Worm (Caenorhabditis elegans): ENCODE results near the gene F52H3.11.
"Not testable (repeated sequence)": the region's sequence is repeated elsewhere in the genome, so short reads cannot be mapped to it uniquely, and the experiment has no call there.

F52H3.11 gene

ce11 chrII:10035425-10035824 is 9.5 kb downstream of the F52H3.11 start:
- TF ChIP-seq fos-1 (tag; optimal IDR thresholded peaks at IDR 0.05) (no peak), nhr-11 (tag; optimal IDR thresholded peaks at IDR 0.05) (no peak), skn-1 (tag; optimal IDR thresholded peaks at IDR 0.05) (no peak), snpc-4 (tag; optimal IDR thresholded peaks at IDR 0.05) (no peak), elt-1 (tag; optimal IDR thresholded peaks at IDR 0.05) (no peak)

- TF ChIP-seq lsy-2 (tag; optimal IDR thresholded peaks at IDR 0.05): peak in 1 of 2 experiments; percentile 27
These were observed 10.2 kb downstream of the F52H3.11 start for ce11 chrII:10034769-10035168.

- peak; percentile 64 for TF ChIP-seq crh-2 (tag; optimal IDR thresholded peaks at IDR 0.05)
- TF ChIP-seq ztf-4 (tag; optimal IDR thresholded peaks at IDR 0.05): peak; percentile 46
- TF ChIP-seq C34F6.9 (tag; optimal IDR thresholded peaks at IDR 0.05): peak; percentile 74
- TF ChIP-seq nhr-25 (tag; optimal IDR thresholded peaks at IDR 0.05): peak; percentile 85
- TF ChIP-seq unc-55 (GFP tag; optimal IDR thresholded peaks at IDR 0.05): peak; percentile 85
- TF ChIP-seq lin-13 (GFP tag; optimal IDR thresholded peaks at IDR 0.05): peak; percentile 75
- TF ChIP-seq zag-1 (tag; optimal IDR thresholded peaks at IDR 0.05): peak; percentile 43
- peak; percentile 9 for TF ChIP-seq sem-4 (tag; optimal IDR thresholded peaks at IDR 0.05)
- TF ChIP-seq fos-1 (tag; optimal IDR thresholded peaks at IDR 0.05): peak; percentile 42
- TF ChIP-seq sma-3 (GFP tag; optimal IDR thresholded peaks at IDR 0.05): peak; percentile 91
- TF ChIP-seq nhr-129 (tag; optimal IDR thresholded peaks at IDR 0.05): peak; percentile 80
- peak; percentile 63 to 85 for TF ChIP-seq lsy-2 (tag; optimal IDR thresholded peaks at IDR 0.05)
- peak in 1 of 2 experiments; percentile 25 for TF ChIP-seq mdl-1 (tag; optimal IDR thresholded peaks at IDR 0.05)
- TF ChIP-seq egl-27 (tag; optimal IDR thresholded peaks at IDR 0.05): peak; percentile 79
- TF ChIP-seq nhr-21 (tag; optimal IDR thresholded peaks at IDR 0.05): peak; percentile 71
- TF ChIP-seq sma-9 (GFP tag; optimal IDR thresholded peaks at IDR 0.05): peak; percentile 89
- TF ChIP-seq sma-9 (tag; optimal IDR thresholded peaks at IDR 0.05): not testable (repeated sequence)
- peak; percentile 48 for TF ChIP-seq mab-5 (tag; optimal IDR thresholded peaks at IDR 0.05)
- TF ChIP-seq F13H6.1 (tag; optimal IDR thresholded peaks at IDR 0.05): peak; percentile 90
- TF ChIP-seq nhr-6 (tag; optimal IDR thresholded peaks at IDR 0.05): peak; percentile 78
- TF ChIP-seq gmeb-1 (tag; optimal IDR thresholded peaks at IDR 0.05): peak; percentile 75
These were observed 11.6 kb downstream of the F52H3.11 start, which contains the start of gene mtcu-2 for ce11 chrII:10033163-10033871. Gene mtcu-2 (minus strand): TSS chrII:10033213.

- TF ChIP-seq ZK546.5 (tag; optimal IDR thresholded peaks at IDR 0.05): no peak
- no peak for TF ChIP-seq nhr-21 (tag; optimal IDR thresholded peaks at IDR 0.05)
- TF ChIP-seq unc-39 (tag; optimal IDR thresholded peaks at IDR 0.05): no peak
- TF ChIP-seq lin-13 (GFP tag; optimal IDR thresholded peaks at IDR 0.05): no peak
- no peak for TF ChIP-seq zag-1 (tag; optimal IDR thresholded peaks at IDR 0.05)
- no peak for TF ChIP-seq ztf-1 (GFP tag; conservative IDR thresholded peaks at IDR 0.05)
- TF ChIP-seq mab-5 (tag; optimal IDR thresholded peaks at IDR 0.05): no peak
- TF ChIP-seq fos-1 (tag; optimal IDR thresholded peaks at IDR 0.05): no peak
- no peak for TF ChIP-seq mdl-1 (tag; optimal IDR thresholded peaks at IDR 0.05)
- no peak for TF ChIP-seq nhr-25 (tag; optimal IDR thresholded peaks at IDR 0.05)
- TF ChIP-seq egl-27 (tag; optimal IDR thresholded peaks at IDR 0.05): no peak
- TF ChIP-seq nhr-12 (tag; optimal IDR thresholded peaks at IDR 0.05): no peak
These were observed 15.1 kb downstream of the F52H3.11 start, which contains the start of gene ttc-36 for ce11 chrII:10029890-10030289. Gene ttc-36 (plus strand): TSS chrII:10030190.

- peak; percentile 76 for TF ChIP-seq sma-9 (GFP tag; optimal IDR thresholded peaks at IDR 0.05)
- TF ChIP-seq sma-9 (tag; optimal IDR thresholded peaks at IDR 0.05): no peak
- peak; percentile 36 for TF ChIP-seq nhr-129 (tag; optimal IDR thresholded peaks at IDR 0.05)
- TF ChIP-seq nhr-23 (tag; optimal IDR thresholded peaks at IDR 0.05): no peak
- TF ChIP-seq elt-1 (tag; optimal IDR thresholded peaks at IDR 0.05): no peak
- peak; percentile 42 for TF ChIP-seq blmp-1 (tag; optimal IDR thresholded peaks at IDR 0.05; ENCODE audit: insufficient read depth)
- no peak for TF ChIP-seq ceh-82 (tag; optimal IDR thresholded peaks at IDR 0.05)
- no peak for TF ChIP-seq nhr-11 (tag; optimal IDR thresholded peaks at IDR 0.05)
- TF ChIP-seq nhr-25 (tag; optimal IDR thresholded peaks at IDR 0.05): peak; percentile 54
- peak; percentile 67 for TF ChIP-seq sma-3 (GFP tag; optimal IDR thresholded peaks at IDR 0.05)
- TF ChIP-seq lsy-2 (tag; optimal IDR thresholded peaks at IDR 0.05): peak in 1 of 2 experiments; percentile 60
- TF ChIP-seq lin-11 (tag; optimal IDR thresholded peaks at IDR 0.05): no peak
- peak; percentile 37 for TF ChIP-seq gmeb-1 (tag; optimal IDR thresholded peaks at IDR 0.05)
- TF ChIP-seq nhr-21 (tag; optimal IDR thresholded peaks at IDR 0.05): peak; percentile 54
- TF ChIP-seq crh-2 (tag; optimal IDR thresholded peaks at IDR 0.05): peak; percentile 52
- peak; percentile 56 for TF ChIP-seq fos-1 (tag; optimal IDR thresholded peaks at IDR 0.05)
- TF ChIP-seq F13H6.1 (tag; optimal IDR thresholded peaks at IDR 0.05): peak; percentile 29
- no peak for TF ChIP-seq R02D3.7 (tag; optimal IDR thresholded peaks at IDR 0.05)
- TF ChIP-seq unc-62 (GFP tag; optimal IDR thresholded peaks at IDR 0.05): no peak
- TF ChIP-seq ztf-11 (tag; optimal IDR thresholded peaks at IDR 0.05): no peak
These were observed 15.9 kb downstream of the F52H3.11 start for ce11 chrII:10029044-10029443.

Data from whole organism, L2 larva.